Fruit fly (Drosophila melanogaster): ENCODE measurements around the gene IFT57.

IFT57 gene

DNA sequence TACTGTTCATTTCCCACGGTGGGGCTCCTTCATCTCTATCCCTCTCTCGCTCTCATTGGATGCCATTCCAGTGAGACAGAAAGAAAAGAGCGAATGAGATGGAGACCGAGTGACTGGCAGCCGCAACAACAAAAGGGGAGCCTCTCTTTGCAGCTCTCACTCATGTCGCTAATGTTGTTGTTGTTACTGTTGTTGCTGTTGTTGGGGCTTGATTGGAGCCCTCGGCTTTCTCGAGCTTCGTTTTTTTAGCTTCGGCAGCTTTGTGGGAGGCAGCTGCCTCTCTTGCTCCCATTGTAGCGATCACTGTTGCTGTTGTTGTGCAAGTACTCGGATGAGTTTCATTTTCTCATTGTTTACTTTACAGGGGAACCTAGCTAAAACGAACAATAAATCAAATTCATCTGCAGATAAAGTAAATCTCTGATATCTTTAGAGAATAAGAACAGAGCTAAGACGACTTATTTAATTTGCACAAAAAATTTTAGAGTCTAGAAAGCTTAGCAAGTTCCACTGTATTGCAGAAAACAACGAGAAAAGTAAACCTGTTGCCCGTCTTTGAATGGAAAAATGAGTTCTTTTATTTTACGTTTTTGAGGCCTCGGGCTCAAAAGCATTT, 3.7 kb downstream of the IFT57 start (continued):
- TF ChIP-seq CG1647 (GFP tag; optimal IDR thresholded peaks at IDR 0.05): no peak
- peak; percentile 11 for TF ChIP-seq CG30431 (GFP tag; optimal IDR thresholded peaks at IDR 0.05)
- TF ChIP-seq gt (GFP tag; IDR thresholded peaks at IDR 0.05): no peak
- no peak for TF ChIP-seq CG18011 (GFP tag; optimal IDR thresholded peaks at IDR 0.05)
- no peak for TF ChIP-seq jing (GFP tag; optimal IDR thresholded peaks at IDR 0.05)
- TF ChIP-seq Drgx (GFP tag; IDR thresholded peaks at IDR 0.05): peak; percentile 85
- TF ChIP-seq unpg (GFP tag; optimal IDR thresholded peaks at IDR 0.05): peak; percentile 69
- peak; percentile 56 for TF ChIP-seq Antp (GFP tag; optimal IDR thresholded peaks at IDR 0.05)
- peak; percentile 27 for TF ChIP-seq shn (GFP tag; optimal IDR thresholded peaks at IDR 0.05)
- TF ChIP-seq CG33557 (GFP tag; optimal IDR thresholded peaks at IDR 0.05): no peak
- no peak for TF ChIP-seq CG4854 (GFP tag; optimal IDR thresholded peaks at IDR 0.05)
- TF ChIP-seq unc-4 (GFP tag; IDR thresholded peaks at IDR 0.05; ENCODE audit: partially characterized antibody): no peak
- TF ChIP-seq Ptx1 (GFP tag; IDR thresholded peaks at IDR 0.05): peak; percentile 71
- TF ChIP-seq NfI (GFP tag; optimal IDR thresholded peaks at IDR 0.05): peak; percentile 49
- no peak for TF ChIP-seq al (GFP tag; IDR thresholded peaks at IDR 0.05)
- no peak for TF ChIP-seq Taf1 (GFP tag; IDR thresholded peaks at IDR 0.05)
- no peak for TF ChIP-seq NC2β (GFP tag; optimal IDR thresholded peaks at IDR 0.05)
- TF ChIP-seq CG10979 (tag; optimal IDR thresholded peaks at IDR 0.05): peak; percentile 68
- TF ChIP-seq knrl (GFP tag; IDR thresholded peaks at IDR 0.05; ENCODE audit: partially characterized antibody): no peak
- TF ChIP-seq Neu2 (GFP tag; optimal IDR thresholded peaks at IDR 0.05; ENCODE audit: borderline replicate concordance): no peak
- TF ChIP-seq CG17912 (GFP tag; optimal IDR thresholded peaks at IDR 0.05): no peak
- no peak for TF ChIP-seq Kr (GFP tag; optimal IDR thresholded peaks at IDR 0.05)
- TF ChIP-seq CG4404 (GFP tag; IDR thresholded peaks at IDR 0.05): no peak
- no peak for TF ChIP-seq D19B (GFP tag; optimal IDR thresholded peaks at IDR 0.05)
- TF ChIP-seq peb (GFP tag; IDR thresholded peaks at IDR 0.05): peak; percentile 53; the same call in 1 of the 2 replicates
- peak; percentile 79 for TF ChIP-seq vvl (GFP tag; IDR thresholded peaks at IDR 0.05)
- TF ChIP-seq sqz (GFP tag; optimal IDR thresholded peaks at IDR 0.05): no peak
- TF ChIP-seq CG2678 (tag; optimal IDR thresholded peaks at IDR 0.05): peak; percentile 59
- TF ChIP-seq ERR (GFP tag; optimal IDR thresholded peaks at IDR 0.05): no peak
- peak; percentile 51 for TF ChIP-seq CG14441 (GFP tag; IDR thresholded peaks at IDR 0.05)
- no peak for TF ChIP-seq CG31365 (tag; optimal IDR thresholded peaks at IDR 0.05)
- TF ChIP-seq CG11456 (GFP tag; IDR thresholded peaks at IDR 0.05): peak; percentile 11; the same call in 1 of the 3 replicates
- no peak; the same call in 1 of the 2 replicates for TF ChIP-seq crol (GFP tag; IDR thresholded peaks at IDR 0.05)
- no peak for TF ChIP-seq CG43689 (GFP tag; IDR thresholded peaks at IDR 0.05)
- TF ChIP-seq CG18764 (GFP tag; optimal IDR thresholded peaks at IDR 0.05): peak; percentile 41
- no peak for TF ChIP-seq Meics (GFP tag; optimal IDR thresholded peaks at IDR 0.05)
- no peak for TF ChIP-seq CG3995 (GFP tag; optimal IDR thresholded peaks at IDR 0.05)
- TF ChIP-seq CG6791 (GFP tag; IDR thresholded peaks at IDR 0.05; ENCODE audit: partially characterized antibody): no peak
- TF ChIP-seq lov (optimal IDR thresholded peaks at IDR 0.05): no peak
- peak; percentile 83; the same call in 2 of the 3 replicates for TF ChIP-seq lov (GFP tag; IDR thresholded peaks at IDR 0.05)
- 0 out of 2 replicates have a peak, but pooled peaks have one; percentile 40 for TF ChIP-seq klu (GFP tag; IDR thresholded peaks at IDR 0.05)
- no peak for TF ChIP-seq Ravus (GFP tag; IDR thresholded peaks at IDR 0.05)
- no peak for TF ChIP-seq Dfd (GFP tag; optimal IDR thresholded peaks at IDR 0.05)
- peak; percentile 65 for TF ChIP-seq PHDP (tag; optimal IDR thresholded peaks at IDR 0.05)
- no peak for TF ChIP-seq crc (GFP tag; optimal IDR thresholded peaks at IDR 0.05)
- no peak for TF ChIP-seq eve (GFP tag; optimal IDR thresholded peaks at IDR 0.05)
- peak; percentile 2 for TF ChIP-seq CG18599 (GFP tag; optimal IDR thresholded peaks at IDR 0.05)
- TF ChIP-seq CkIIα-i1 (GFP tag; IDR thresholded peaks at IDR 0.05): no peak
- TF ChIP-seq Abd-B (GFP tag; optimal IDR thresholded peaks at IDR 0.05): peak; percentile 32
- 0 out of 2 replicates have a peak, but pooled peaks have one; percentile 6 for TF ChIP-seq ssp (GFP tag; IDR thresholded peaks at IDR 0.05)
- TF ChIP-seq Hmx (GFP tag; optimal IDR thresholded peaks at IDR 0.05): no peak
